Fruit fly (Drosophila melanogaster): ENCODE results near the gene Tmem43.

- no peak for TF ChIP-seq CG8478 (optimal IDR thresholded peaks at IDR 0.05)
- TF ChIP-seq CTCF (optimal IDR thresholded peaks at IDR 0.05): no peak
These were observed 29.0 kb upstream of the Tmem43 start for dm6 chr3L:7943950-7944349.

Data from S2 (cell line).